Worm (Caenorhabditis elegans): Measurements from ENCODE around the gene C42D4.3.

Gene C42D4.3

DNA sequence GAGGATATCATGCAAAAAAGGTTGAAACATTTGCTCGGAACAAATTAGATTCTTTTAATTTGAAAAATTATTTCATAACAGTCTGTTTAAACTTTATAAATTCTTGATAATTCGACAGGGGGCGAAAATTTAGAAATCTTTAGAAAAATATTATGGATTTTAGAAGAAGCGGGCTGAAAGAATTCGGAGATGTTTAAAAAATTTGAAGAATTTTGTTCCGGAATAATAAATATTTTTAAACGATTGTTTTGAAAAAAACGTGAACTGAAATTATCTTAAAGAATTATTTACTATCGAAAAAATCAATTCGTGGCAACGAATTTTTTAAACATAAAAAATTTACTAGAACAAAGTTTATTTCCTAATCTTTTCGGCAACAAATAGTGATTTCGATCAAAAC is 24.7 kb downstream of the C42D4.3 start, which contains the start of gene R13A1.3:
TSS of gene R13A1.3 (plus strand) at position 301 of the 400 bp plus-strand sequence.
- TF ChIP-seq unc-86 (tag; optimal IDR thresholded peaks at IDR 0.05) (no peak), pha-2 (tag; optimal IDR thresholded peaks at IDR 0.05) (no peak), C38D4.7 (GFP tag; optimal IDR thresholded peaks at IDR 0.05) (no peak), unc-3 (GFP tag; conservative IDR thresholded peaks at IDR 0.05) (no peak), unc-3 (tag; optimal IDR thresholded peaks at IDR 0.05) (no peak), ttx-3 (tag; optimal IDR thresholded peaks at IDR 0.05) (no peak), ceh-18 (tag; optimal IDR thresholded peaks at IDR 0.05) (no peak), ceh-34 (tag; optimal IDR thresholded peaks at IDR 0.05) (no peak)

DNA sequence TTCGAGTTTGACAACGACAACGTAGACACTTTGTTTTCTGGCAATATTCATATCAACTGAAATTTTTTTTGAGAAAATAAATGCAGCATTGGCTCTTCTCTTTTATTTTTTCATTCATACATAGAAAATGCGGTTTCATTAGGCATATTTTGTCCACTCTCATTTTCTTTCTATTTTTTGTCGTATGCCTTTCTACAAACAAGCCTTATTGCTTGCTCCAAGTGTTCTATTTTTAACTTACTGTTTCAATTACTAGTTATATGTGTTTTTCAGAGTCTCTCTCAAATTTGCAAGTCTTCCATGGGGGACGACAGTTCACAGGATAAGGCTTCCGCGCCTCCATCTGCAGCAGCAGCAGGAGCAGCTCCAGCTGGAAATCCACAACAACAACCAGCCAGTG is 26.9 kb downstream of the C42D4.3 start, which contains the start of gene kcc-1:
TSS of gene kcc-1 (plus strand) at position 301 of the 400 bp plus-strand sequence.
- no peak for TF ChIP-seq unc-86 (tag; optimal IDR thresholded peaks at IDR 0.05)
- TF ChIP-seq pax-1 (tag; optimal IDR thresholded peaks at IDR 0.05): no peak
- TF ChIP-seq tbx-2 (tag; optimal IDR thresholded peaks at IDR 0.05): no peak
- no peak for TF ChIP-seq ceh-34 (tag; optimal IDR thresholded peaks at IDR 0.05)
- TF ChIP-seq C08G9.2 (tag; optimal IDR thresholded peaks at IDR 0.05): no peak
- TF ChIP-seq ceh-31 (tag; optimal IDR thresholded peaks at IDR 0.05): no peak
- TF ChIP-seq ttx-3 (tag; optimal IDR thresholded peaks at IDR 0.05): no peak
- TF ChIP-seq unc-55 (GFP tag; optimal IDR thresholded peaks at IDR 0.05): no peak
- TF ChIP-seq K02D7.2 (tag; optimal IDR thresholded peaks at IDR 0.05): no peak
- TF ChIP-seq lim-6 (tag; optimal IDR thresholded peaks at IDR 0.05): no peak
- no peak for TF ChIP-seq fax-1 (tag; optimal IDR thresholded peaks at IDR 0.05)

DNA sequence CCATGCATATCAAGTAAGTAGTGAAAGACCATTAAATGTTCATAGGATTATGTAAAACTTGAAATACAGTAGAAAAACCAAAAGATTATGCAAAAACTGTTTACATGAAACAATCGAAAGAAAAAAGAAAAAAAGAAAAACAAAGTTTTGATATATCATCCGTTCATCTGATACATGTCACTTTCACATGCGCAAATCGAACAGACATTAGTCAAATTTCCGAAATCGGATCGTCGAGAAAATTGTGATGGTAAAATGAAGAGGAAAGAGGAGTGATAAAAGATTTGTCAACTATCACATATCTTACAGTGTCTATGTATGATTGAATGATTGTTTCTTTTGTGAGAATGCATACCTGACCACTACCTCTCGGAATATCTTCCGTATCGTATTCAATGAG is 29.9 kb downstream of the C42D4.3 start:
- TF ChIP-seq nfya-1 (tag; optimal IDR thresholded peaks at IDR 0.05) (no peak), lim-6 (tag; optimal IDR thresholded peaks at IDR 0.05) (no peak), ceh-22 (tag; optimal IDR thresholded peaks at IDR 0.05) (no peak), ceh-24 (tag; optimal IDR thresholded peaks at IDR 0.05) (no peak), ceh-9 (tag; optimal IDR thresholded peaks at IDR 0.05) (no peak), ceh-45 (GFP tag; IDR thresholded peaks at IDR 0.05) (no peak), eyg-1 (tag; optimal IDR thresholded peaks at IDR 0.05) (no peak), syd-9 (tag; optimal IDR thresholded peaks at IDR 0.05) (no peak)

DNA sequence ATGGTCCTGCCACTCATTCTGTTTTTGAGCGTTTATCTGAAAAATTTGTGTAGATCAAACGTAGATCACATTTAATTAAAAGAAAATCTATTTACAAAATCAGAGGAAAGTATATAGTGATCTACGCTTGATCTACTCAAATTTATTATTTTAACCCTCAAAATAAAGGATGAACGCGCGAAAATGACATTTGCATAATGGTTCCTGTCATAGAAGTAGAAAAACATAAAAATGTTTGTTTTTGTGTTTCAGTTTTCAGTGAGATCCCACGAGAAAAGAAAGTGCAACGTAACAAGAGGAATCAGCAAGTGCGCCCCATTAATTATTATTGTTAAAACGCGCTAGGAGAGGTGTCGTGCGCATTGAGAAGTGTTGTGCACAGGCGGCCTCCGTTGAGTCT is 32.3 kb downstream of the C42D4.3 start:
- no peak for TF ChIP-seq ceh-45 (GFP tag; IDR thresholded peaks at IDR 0.05)
- no peak for TF ChIP-seq tbx-2 (tag; optimal IDR thresholded peaks at IDR 0.05)
- no peak for TF ChIP-seq ceh-18 (tag; optimal IDR thresholded peaks at IDR 0.05)
- TF ChIP-seq pat-9 (tag; optimal IDR thresholded peaks at IDR 0.05): no peak
- TF ChIP-seq rnt-1 (tag; optimal IDR thresholded peaks at IDR 0.05): no peak
- no peak for TF ChIP-seq ztf-16 (tag; optimal IDR thresholded peaks at IDR 0.05)
- no peak for TF ChIP-seq pha-4 (tag; optimal IDR thresholded peaks at IDR 0.05)
- TF ChIP-seq hlh-15 (tag; optimal IDR thresholded peaks at IDR 0.05): no peak
- no peak for TF ChIP-seq dmd-4 (tag; optimal IDR thresholded peaks at IDR 0.05; ENCODE audit: borderline replicate concordance)
- no peak for TF ChIP-seq mec-3 (tag; optimal IDR thresholded peaks at IDR 0.05; ENCODE audit: borderline replicate concordance)
- no peak for TF ChIP-seq ets-4 (tag; optimal IDR thresholded peaks at IDR 0.05)
- no peak for TF ChIP-seq unc-42 (tag; optimal IDR thresholded peaks at IDR 0.05)
- TF ChIP-seq ceh-34 (tag; optimal IDR thresholded peaks at IDR 0.05): no peak
- TF ChIP-seq fkh-6 (tag; optimal IDR thresholded peaks at IDR 0.05): no peak
- no peak for TF ChIP-seq unc-55 (GFP tag; optimal IDR thresholded peaks at IDR 0.05)
- no peak for TF ChIP-seq ceh-30 (tag; optimal IDR thresholded peaks at IDR 0.05)
- TF ChIP-seq ceh-6 (GFP tag; optimal IDR thresholded peaks at IDR 0.05): no peak

DNA sequence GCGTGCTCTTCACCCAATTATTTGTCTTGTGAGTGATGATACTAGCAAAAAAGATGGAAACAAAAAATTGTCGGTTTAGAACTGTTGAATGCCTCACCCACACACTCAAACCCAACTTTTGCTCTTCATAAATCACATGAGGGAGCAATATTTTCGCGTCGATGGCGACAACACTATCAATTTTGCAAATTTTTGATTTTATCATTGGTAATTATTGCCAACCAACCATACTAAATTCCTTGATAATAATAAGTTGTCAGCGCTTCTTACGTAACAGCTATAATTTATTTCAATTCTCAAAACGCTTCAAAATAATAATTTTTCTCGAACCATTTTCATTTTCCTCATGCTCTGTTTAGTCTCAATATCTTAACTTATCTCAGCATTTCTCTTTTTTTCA is 33.7 kb downstream of the C42D4.3 start:
- no peak for TF ChIP-seq Y22D7AL.16 (tag; optimal IDR thresholded peaks at IDR 0.05)
- TF ChIP-seq sox-4 (tag; optimal IDR thresholded peaks at IDR 0.05): no peak
- no peak for TF ChIP-seq hlh-30 (tag; optimal IDR thresholded peaks at IDR 0.05; ENCODE audit: insufficient read depth)
- TF ChIP-seq pha-2 (tag; optimal IDR thresholded peaks at IDR 0.05): no peak
- no peak for TF ChIP-seq hlh-13 (GFP tag; optimal IDR thresholded peaks at IDR 0.05)
- TF ChIP-seq fkh-10 (GFP tag; optimal IDR thresholded peaks at IDR 0.05): no peak
- TF ChIP-seq madf-2 (tag; optimal IDR thresholded peaks at IDR 0.05): no peak
- no peak for TF ChIP-seq C08G9.2 (tag; optimal IDR thresholded peaks at IDR 0.05)
- no peak for TF ChIP-seq dve-1 (tag; optimal IDR thresholded peaks at IDR 0.05)
- TF ChIP-seq lim-6 (tag; optimal IDR thresholded peaks at IDR 0.05): no peak
- no peak for TF ChIP-seq nhr-232 (tag; optimal IDR thresholded peaks at IDR 0.05)
- no peak for TF ChIP-seq ceh-18 (tag; optimal IDR thresholded peaks at IDR 0.05)
- TF ChIP-seq K09A11.1 (tag; optimal IDR thresholded peaks at IDR 0.05; ENCODE audit: insufficient read depth): no peak
- no peak for TF ChIP-seq hlh-15 (tag; optimal IDR thresholded peaks at IDR 0.05)
- no peak for TF ChIP-seq gmeb-2 (tag; optimal IDR thresholded peaks at IDR 0.05)
- TF ChIP-seq pros-1 (tag; optimal IDR thresholded peaks at IDR 0.05): no peak
